Fruit fly (Drosophila melanogaster): ENCODE results near the gene CG43391.

CG43391 gene

dm6 chr3L:11561946-11562760 is 18.7 kb downstream of the CG43391 start, which contains the start of the genes CG7394 and Mob2 (continued):
- TF ChIP-seq Rfx (GFP tag; IDR thresholded peaks at IDR 0.05) (peak; percentile 94), salm (tag; optimal IDR thresholded peaks at IDR 0.05) (peak; percentile 54), esg (GFP tag; conservative IDR thresholded peaks at IDR 0.05) (peak; percentile 80), CG13287 (GFP tag; IDR thresholded peaks at IDR 0.05; ENCODE audit: partially characterized antibody) (peak; percentile 92), CG4360 (GFP tag; IDR thresholded peaks at IDR 0.05) (peak; percentile 63), CG14441 (GFP tag; IDR thresholded peaks at IDR 0.05) (peak; percentile 88), CG10321 (GFP tag; IDR thresholded peaks at IDR 0.05) (peak; percentile 67), hbn (GFP tag; IDR thresholded peaks at IDR 0.05; ENCODE audit: partially characterized antibody) (peak; percentile 81; the same call in 1 of the 2 replicates), usp (GFP tag; optimal IDR thresholded peaks at IDR 0.05) (no peak), disco-r (GFP tag; optimal IDR thresholded peaks at IDR 0.05) (peak; percentile 20), CG11247 (GFP tag; IDR thresholded peaks at IDR 0.05) (peak; percentile 92), Fer1 (GFP tag; optimal IDR thresholded peaks at IDR 0.05) (peak; percentile 80), lilli (GFP tag; optimal IDR thresholded peaks at IDR 0.05) (peak; percentile 95), mam (GFP tag; optimal IDR thresholded peaks at IDR 0.05) (peak; percentile 89), H15 (GFP tag; IDR thresholded peaks at IDR 0.05) (peak; percentile 88), CG2199 (GFP tag; IDR thresholded peaks at IDR 0.05) (no peak), corto (GFP tag; optimal IDR thresholded peaks at IDR 0.05) (peak; percentile 43), seq (GFP tag; IDR thresholded peaks at IDR 0.05) (peak; percentile 85), gce (GFP tag; IDR thresholded peaks at IDR 0.05) (peak; percentile 81), Dll (GFP tag; IDR thresholded peaks at IDR 0.05; ENCODE audit: partially characterized antibody) (peak; percentile 94), CG14014 (GFP tag; IDR thresholded peaks at IDR 0.05) (peak; percentile 92), CG13123 (GFP tag; optimal IDR thresholded peaks at IDR 0.05) (peak; percentile 88), CG7357 (GFP tag; IDR thresholded peaks at IDR 0.05) (peak; percentile 80), CG15514 (GFP tag; optimal IDR thresholded peaks at IDR 0.05) (peak; percentile 80), Asciz (GFP tag; optimal IDR thresholded peaks at IDR 0.05) (peak; percentile 57), Meics (GFP tag; optimal IDR thresholded peaks at IDR 0.05) (peak; percentile 90), cato (GFP tag; optimal IDR thresholded peaks at IDR 0.05; ENCODE audit: borderline replicate concordance) (peak; percentile 82), fd3F (GFP tag; optimal IDR thresholded peaks at IDR 0.05) (peak; percentile 90), CG10267 (tag; optimal IDR thresholded peaks at IDR 0.05) (peak; percentile 85), Vsx1 (GFP tag; optimal IDR thresholded peaks at IDR 0.05) (peak; percentile 59), jing (GFP tag; optimal IDR thresholded peaks at IDR 0.05) (peak; percentile 75), ems (GFP tag; optimal IDR thresholded peaks at IDR 0.05) (peak; percentile 83), CG9727 (GFP tag; optimal IDR thresholded peaks at IDR 0.05) (peak; percentile 93), unc-4 (GFP tag; IDR thresholded peaks at IDR 0.05; ENCODE audit: partially characterized antibody) (peak; percentile 87), CG15269 (tag; optimal IDR thresholded peaks at IDR 0.05) (peak; percentile 93), Sin3A (optimal IDR thresholded peaks at IDR 0.05) (peak; percentile 92), knrl (GFP tag; IDR thresholded peaks at IDR 0.05; ENCODE audit: partially characterized antibody) (peak; percentile 81), lab (GFP tag; optimal IDR thresholded peaks at IDR 0.05) (peak; percentile 90), CG11093 (GFP tag; IDR thresholded peaks at IDR 0.05) (peak; percentile 86; the same call in 2 of the 3 replicates), trh (GFP tag; optimal IDR thresholded peaks at IDR 0.05) (peak; percentile 77), sens-2 (GFP tag; IDR thresholded peaks at IDR 0.05) (peak; percentile 86), Hsf (GFP tag; optimal IDR thresholded peaks at IDR 0.05) (peak; percentile 93), CG1792 (GFP tag; optimal IDR thresholded peaks at IDR 0.05) (peak; percentile 47), Xrp1 (GFP tag; IDR thresholded peaks at IDR 0.05) (peak; percentile 93), GATAe (GFP tag; conservative IDR thresholded peaks at IDR 0.05) (peak; percentile 64), D19B (GFP tag; optimal IDR thresholded peaks at IDR 0.05) (peak; percentile 27), pho (GFP tag; optimal IDR thresholded peaks at IDR 0.05) (peak; percentile 87), sisA (GFP tag; IDR thresholded peaks at IDR 0.05) (peak; percentile 90), pita (GFP tag; optimal IDR thresholded peaks at IDR 0.05) (no peak)
